Fruit fly (Drosophila melanogaster): ENCODE data around the gene Jwa.

DNA sequence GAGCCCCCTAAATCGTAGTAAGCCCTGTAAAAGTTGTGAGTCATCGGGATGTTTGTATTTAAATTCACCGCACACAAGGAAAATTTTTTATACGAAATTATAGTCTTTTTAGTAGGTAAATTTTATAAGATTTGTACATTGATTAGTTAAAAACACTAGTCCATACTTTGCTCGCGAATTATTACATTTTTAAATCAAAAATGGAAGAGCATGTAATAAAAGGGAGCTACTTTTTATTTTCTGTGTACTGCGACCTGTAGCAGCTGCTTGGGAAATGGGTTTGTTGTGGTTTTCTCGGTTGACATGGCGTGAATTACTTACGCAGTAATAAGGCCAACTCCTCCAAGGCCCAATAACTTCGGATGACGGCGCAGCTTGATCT lies 10.8 kb downstream of the Jwa start:
- TF ChIP-seq h (optimal IDR thresholded peaks at IDR 0.05) (no peak), ttk (optimal IDR thresholded peaks at IDR 0.05) (no peak), insv (optimal IDR thresholded peaks at IDR 0.05) (no peak), Sin3A (optimal IDR thresholded peaks at IDR 0.05) (no peak), Myc (optimal IDR thresholded peaks at IDR 0.05) (no peak), psq (optimal IDR thresholded peaks at IDR 0.05) (no peak)
